Worm (Caenorhabditis elegans) whole organism, late embryonic: Measurements from ENCODE around the gene ZK892.6.
"Not testable (repeated sequence)": the region's sequence is repeated elsewhere in the genome, so short reads cannot be mapped to it uniquely, and the experiment has no call there.

Experiments used
- ahr-1 ChIP-seq: sonication (generic microtip); optimal IDR thresholded peaks from 2 replicates; lab custom pipeline; 2016; ENCODE audit warnings: missing genetic modification characterization, missing compliant biosample characterization
- ama-1 ChIP-seq: fragments of 150-350 bp; optimal IDR thresholded peaks from 2 replicates; lab custom pipeline; 2014
- ceh-34 ChIP-seq: sonication (generic microtip); optimal IDR thresholded peaks from 2 replicates; lab custom pipeline; 2016; ENCODE audit warnings: mild to moderate bottlenecking, missing genetic modification characterization, missing compliant biosample characterization
- ceh-48 ChIP-seq: sonication (generic microtip); optimal IDR thresholded peaks from 2 replicates; lab custom pipeline; 2016; ENCODE audit warnings: missing genetic modification characterization, inconsistent platforms, missing compliant biosample characterization
- fkh-6 ChIP-seq: sonication (generic microtip); optimal IDR thresholded peaks from 2 replicates; lab custom pipeline; 2016; ENCODE audit warnings: missing genetic modification characterization, missing compliant biosample characterization
- hlh-8 ChIP-seq: sonication (generic microtip); optimal IDR thresholded peaks from 2 replicates; lab custom pipeline; 2016; ENCODE audit warnings: missing genotype, missing genetic modification characterization, missing compliant biosample characterization
- pat-9 ChIP-seq: fragments of 200-800 bp; sonication (Bioruptor generic); optimal IDR thresholded peaks from 2 replicates; lab custom pipeline; 2018; ENCODE audit warnings: mild to moderate bottlenecking, missing genetic modification characterization, moderate library complexity, missing compliant biosample characterization
- unc-55 ChIP-seq: sonication (generic microtip); optimal IDR thresholded peaks from 2 replicates; lab custom pipeline; 2017; ENCODE audit warnings: missing biosample characterization, missing genetic modification reagents, missing genetic modification characterization
- unc-86 ChIP-seq: sonication (generic microtip); optimal IDR thresholded peaks from 2 replicates; lab custom pipeline; 2016; ENCODE audit warnings: missing genetic modification characterization, missing compliant biosample characterization

ce11 chrII:10006266-10006665 lies 26.3 kb upstream of the ZK892.6 start, which contains the start of gene ZK892.4:
- not testable (repeated sequence) for TF ChIP-seq ceh-48 (tag; lab: Kevin White, UChicago); hlh-8 (tag; lab: Kevin White, UChicago); fkh-6 (tag; lab: Kevin White, UChicago); pat-9; unc-55 (GFP tag; lab: Kevin White, UChicago); ahr-1; ama-1 (lab: Kevin White, UChicago); unc-86 (tag; lab: Kevin White, UChicago); ceh-34 (tag; lab: Kevin White, UChicago)
